Fruit fly (Drosophila melanogaster): ENCODE data around the gene Atxn7.

Atxn7 gene

dm6 chr2L:2372112-2372449 lies 3.6 kb upstream of the Atxn7 start (continued):
- TF ChIP-seq lov (optimal IDR thresholded peaks at IDR 0.05), result no peak
- TF ChIP-seq lov (GFP tag; IDR thresholded peaks at IDR 0.05), result no peak
- no peak for TF ChIP-seq CG1603 (tag; optimal IDR thresholded peaks at IDR 0.05)
- no peak for TF ChIP-seq twi (tag; optimal IDR thresholded peaks at IDR 0.05)
- peak; percentile 25 for TF ChIP-seq exex (tag; optimal IDR thresholded peaks at IDR 0.05)
- TF ChIP-seq Elba2 (GFP tag; optimal IDR thresholded peaks at IDR 0.05), result no peak
- TF ChIP-seq HmgZ (tag; optimal IDR thresholded peaks at IDR 0.05), result no peak
- no peak for TF ChIP-seq CG5180 (GFP tag; optimal IDR thresholded peaks at IDR 0.05)
- TF ChIP-seq CG15696 (tag; optimal IDR thresholded peaks at IDR 0.05), result no peak
- no peak for TF ChIP-seq ind (GFP tag; optimal IDR thresholded peaks at IDR 0.05)
- no peak for TF ChIP-seq pb (GFP tag; optimal IDR thresholded peaks at IDR 0.05)
- TF ChIP-seq Sry-δ (GFP tag; optimal IDR thresholded peaks at IDR 0.05), result no peak
- no peak for TF ChIP-seq MESR4 (GFP tag; optimal IDR thresholded peaks at IDR 0.05)
- TF ChIP-seq CG13287 (GFP tag; IDR thresholded peaks at IDR 0.05; ENCODE audit: partially characterized antibody), result no peak
- no peak for TF ChIP-seq Bgb (GFP tag; IDR thresholded peaks at IDR 0.05; ENCODE audit: partially characterized antibody)
- TF ChIP-seq CG16815 (GFP tag; optimal IDR thresholded peaks at IDR 0.05), result no peak
- TF ChIP-seq CG12236 (GFP tag; optimal IDR thresholded peaks at IDR 0.05), result no peak
- no peak for TF ChIP-seq kni (GFP tag; optimal IDR thresholded peaks at IDR 0.05)
- no peak for TF ChIP-seq CrebB (tag; optimal IDR thresholded peaks at IDR 0.05)
- TF ChIP-seq Six4 (GFP tag; optimal IDR thresholded peaks at IDR 0.05), result no peak
- no peak for TF ChIP-seq tll (GFP tag; optimal IDR thresholded peaks at IDR 0.05)
- no peak for TF ChIP-seq CG5953 (GFP tag; IDR thresholded peaks at IDR 0.05)
- TF ChIP-seq Hand (GFP tag; optimal IDR thresholded peaks at IDR 0.05), result no peak
- TF ChIP-seq zen2 (GFP tag; IDR thresholded peaks at IDR 0.05; ENCODE audit: partially characterized antibody), result no peak
- TF ChIP-seq Kr (GFP tag; optimal IDR thresholded peaks at IDR 0.05), result no peak
- TF ChIP-seq vfl (GFP tag; optimal IDR thresholded peaks at IDR 0.05), result no peak
- TF ChIP-seq CG7271 (tag; optimal IDR thresholded peaks at IDR 0.05), result no peak
- no peak for TF ChIP-seq Gug (GFP tag; IDR thresholded peaks at IDR 0.05)
- TF ChIP-seq Dip2 (GFP tag; IDR thresholded peaks at IDR 0.05), result no peak
- no peak for TF ChIP-seq CTCF (GFP tag; optimal IDR thresholded peaks at IDR 0.05)
- TF ChIP-seq CG2199 (GFP tag; IDR thresholded peaks at IDR 0.05), result no peak
- no peak for TF ChIP-seq Trl (optimal IDR thresholded peaks at IDR 0.05)
- TF ChIP-seq Trl (GFP tag; optimal IDR thresholded peaks at IDR 0.05), result no peak
- no peak for TF ChIP-seq CG4282 (GFP tag; optimal IDR thresholded peaks at IDR 0.05)
- TF ChIP-seq grn (GFP tag; optimal IDR thresholded peaks at IDR 0.05), result peak; percentile 58
- TF ChIP-seq sens (GFP tag), result peak; percentile 39
- no peak for TF ChIP-seq Hr51 (GFP tag; optimal IDR thresholded peaks at IDR 0.05)
- TF ChIP-seq Fer2 (tag; optimal IDR thresholded peaks at IDR 0.05), result no peak
- no peak for TF ChIP-seq CG13296 (GFP tag; optimal IDR thresholded peaks at IDR 0.05)
- no peak for TF ChIP-seq YL-1 (GFP tag; optimal IDR thresholded peaks at IDR 0.05)
- TF ChIP-seq jigr1 (GFP tag; IDR thresholded peaks at IDR 0.05), result no peak
- TF ChIP-seq oc (tag; optimal IDR thresholded peaks at IDR 0.05), result no peak
- TF ChIP-seq fru (optimal IDR thresholded peaks at IDR 0.05), result no peak
- TF ChIP-seq zfh2 (GFP tag; optimal IDR thresholded peaks at IDR 0.05), result no peak
- no peak for TF ChIP-seq Tbp (GFP tag; optimal IDR thresholded peaks at IDR 0.05)
- TF ChIP-seq ERR (GFP tag; optimal IDR thresholded peaks at IDR 0.05), result peak; percentile 38
- TF ChIP-seq sens-2 (GFP tag; IDR thresholded peaks at IDR 0.05), result no peak

Measured in whole organism, embryonic.